Worm (Caenorhabditis elegans) whole organism, L4 larva: ENCODE measurements around the gene sli-1.

Source experiments
- D1046.2 ChIP-seq: fragments of 200-800 bp; sonication (Bioruptor generic); IDR thresholded peaks from 2 replicates; pipeline ENCODE4 v1.3.6; 2022; ENCODE audit warnings: missing genetic modification characterization, missing compliant biosample characterization
- F10B5.3 ChIP-seq: sonication (generic microtip); optimal IDR thresholded peaks from 2 replicates; lab custom pipeline; 2016; ENCODE audit warnings: mild to moderate bottlenecking, missing genetic modification characterization, missing compliant biosample characterization
- F26F4.8 ChIP-seq: fragments of 200-800 bp; sonication (Bioruptor generic); conservative IDR thresholded peaks from 2 replicates; pipeline ENCODE4 v1.3.6; 2022; ENCODE audit warnings: missing genetic modification characterization, missing compliant biosample characterization
- T26A8.4 ChIP-seq: fragments of 200-800 bp; sonication (Bioruptor generic); IDR thresholded peaks from 2 replicates; pipeline ENCODE4 v1.3.6; 2022; ENCODE audit warnings: missing genetic modification characterization, missing compliant biosample characterization
- Y105C5A.15 ChIP-seq: fragments of 200-800 bp; sonication (Bioruptor generic); IDR thresholded peaks from 2 replicates; pipeline ENCODE4 v1.3.6; 2022; ENCODE audit warnings: missing genetic modification characterization, missing compliant biosample characterization
- Y75B8A.6 ChIP-seq: fragments of 200-800 bp; sonication (Bioruptor generic); IDR thresholded peaks from 2 replicates; pipeline ENCODE4 v1.3.6; 2022; ENCODE audit warnings: missing genetic modification reagents, missing genetic modification characterization, missing compliant biosample characterization
- ZK337.2 ChIP-seq: fragments of 200-800 bp; sonication (Bioruptor generic); IDR thresholded peaks from 2 replicates; pipeline ENCODE4 v1.3.6; 2022; ENCODE audit warnings: missing genetic modification reagents, missing genetic modification characterization, missing compliant biosample characterization
- ZK546.5 ChIP-seq, 2 experiments: sonication (generic microtip); optimal IDR thresholded peaks; 2 replicates each; lab custom pipeline; 2017; ENCODE audit warnings: missing biosample characterization in 2 of 2, missing genetic modification characterization in 2 of 2
- aha-1 ChIP-seq: fragments of 150-350 bp; peaks from one replicate; lab custom pipeline; 2014; ENCODE audit warnings: missing biosample characterization, missing genetic modification characterization
- aly-2 ChIP-seq: sonication (generic microtip); optimal IDR thresholded peaks from 2 replicates; lab custom pipeline; 2018; ENCODE audit warnings: missing biosample characterization, missing genetic modification characterization
- arid-1 ChIP-seq: fragments of 200-800 bp; sonication (Bioruptor generic); conservative IDR thresholded peaks from 2 replicates; pipeline ENCODE4 v1.3.6; 2022; ENCODE audit warnings: missing genetic modification reagents, missing genetic modification characterization, missing compliant biosample characterization
- ceh-20 ChIP-seq: fragments of 200-800 bp; sonication (Bioruptor generic); IDR thresholded peaks from 2 replicates; pipeline ENCODE4 v1.3.6; 2022; ENCODE audit warnings: missing genetic modification reagents, missing genetic modification characterization, missing compliant biosample characterization
- ceh-82 ChIP-seq: sonication (generic microtip); optimal IDR thresholded peaks from 2 replicates; lab custom pipeline; 2017; ENCODE audit warnings: missing biosample characterization, missing genetic modification characterization
- cey-2 ChIP-seq: sonication (generic microtip); optimal IDR thresholded peaks from 3 replicates; lab custom pipeline; 2017; ENCODE audit warnings: missing genetic modification characterization, mild to moderate bottlenecking, missing compliant biosample characterization, antibody characterized with exemption, borderline replicate concordance; ENCODE audit not compliant: insufficient read depth
- ctbp-1 ChIP-seq: fragments of 200-800 bp; sonication (Bioruptor generic); IDR thresholded peaks from 2 replicates; pipeline ENCODE4 v1.3.6; 2022; ENCODE audit warnings: missing genetic modification reagents, missing genetic modification characterization, missing compliant biosample characterization
- daf-12 ChIP-seq: fragments of 150-350 bp; optimal IDR thresholded peaks from 2 replicates; lab custom pipeline; 2014; ENCODE audit warnings: missing biosample characterization, missing genetic modification reagents, missing genetic modification characterization
- daf-19 ChIP-seq: fragments of 200-800 bp; sonication (Bioruptor generic); conservative IDR thresholded peaks from 2 replicates; pipeline ENCODE4 v1.3.6; 2022; ENCODE audit warnings: missing genetic modification characterization, missing compliant biosample characterization
- daf-8 ChIP-seq: fragments of 200-800 bp; sonication (Bioruptor generic); IDR thresholded peaks from 2 replicates; pipeline ENCODE4 v1.3.6; 2022; ENCODE audit warnings: missing genetic modification characterization, missing compliant biosample characterization
- dmd-8 ChIP-seq: fragments of 200-800 bp; sonication (Bioruptor generic); IDR thresholded peaks from 2 replicates; pipeline ENCODE4 v1.3.6; 2022; ENCODE audit warnings: missing genetic modification characterization, missing compliant biosample characterization
- dmd-9 ChIP-seq: fragments of 200-800 bp; sonication (Bioruptor generic); IDR thresholded peaks from 2 replicates; pipeline ENCODE4 v1.3.6; 2022; ENCODE audit warnings: missing genetic modification reagents, missing genetic modification characterization, missing compliant biosample characterization
- dve-1 ChIP-seq: sonication (generic microtip); optimal IDR thresholded peaks from 2 replicates; lab custom pipeline; 2017; ENCODE audit warnings: antibody characterized with exemption, mild to moderate bottlenecking, missing genetic modification characterization, missing compliant biosample characterization; ENCODE audit not compliant: insufficient read depth
- gei-8 ChIP-seq: fragments of 200-800 bp; sonication (Bioruptor generic); optimal IDR thresholded peaks from 2 replicates; lab custom pipeline; 2018; ENCODE audit warnings: mild to moderate bottlenecking, missing genetic modification characterization, missing compliant biosample characterization
- hlh-11 ChIP-seq: fragments of 200-800 bp; sonication (Bioruptor generic); optimal IDR thresholded peaks from 2 replicates; lab custom pipeline; 2018; ENCODE audit warnings: mild to moderate bottlenecking, missing genetic modification characterization, missing compliant biosample characterization
- hlh-30 ChIP-seq: sonication (generic microtip); optimal IDR thresholded peaks from 2 replicates; lab custom pipeline; 2017; ENCODE audit warnings: antibody characterized with exemption, mild to moderate bottlenecking, missing genetic modification characterization, missing compliant biosample characterization; ENCODE audit not compliant: insufficient read depth
- lin-1 ChIP-seq: fragments of 200-800 bp; sonication (Bioruptor generic); IDR thresholded peaks from 2 replicates; pipeline ENCODE4 v1.3.6; 2022; ENCODE audit warnings: missing genetic modification reagents, missing genetic modification characterization, missing compliant biosample characterization
- lin-13 ChIP-seq: fragments of 150-350 bp; optimal IDR thresholded peaks from 2 replicates; lab custom pipeline; 2014; ENCODE audit warnings: missing biosample characterization, missing genetic modification reagents, missing genetic modification characterization
- lin-29 ChIP-seq: fragments of 200-800 bp; sonication (Bioruptor generic); IDR thresholded peaks from 2 replicates; pipeline ENCODE4 v1.3.6; 2022; ENCODE audit warnings: missing genetic modification reagents, missing genetic modification characterization, missing compliant biosample characterization
- lin-38 ChIP-seq: fragments of 200-800 bp; sonication (Bioruptor generic); IDR thresholded peaks from 2 replicates; pipeline ENCODE4 v1.3.6; 2022; ENCODE audit warnings: missing genetic modification reagents, missing genetic modification characterization, missing compliant biosample characterization
- lsy-2 ChIP-seq, 2 experiments: fragments of 150-350 bp in 1 of 2; sonication (generic microtip) in 1 of 2; optimal IDR thresholded peaks; 2 replicates each; lab custom pipeline; 2014 to 2017; ENCODE audit warnings: missing biosample characterization in 2 of 2, missing genetic modification characterization in 2 of 2
- madf-5 ChIP-seq, 2 experiments: fragments of 200-800 bp; sonication (Bioruptor generic); IDR thresholded peaks; 2 replicates each; pipeline ENCODE4 v1.3.6; 2022; ENCODE audit warnings: missing compliant biosample characterization in 2 of 2, missing genetic modification characterization in 2 of 2
- mep-1 ChIP-seq: fragments of 150-350 bp; sonication (generic microtip); optimal IDR thresholded peaks from 3 replicates; lab custom pipeline; 2014; ENCODE audit warnings: missing biosample characterization, missing genetic modification characterization
- mes-2 ChIP-seq: sonication (generic microtip); optimal IDR thresholded peaks from 2 replicates; lab custom pipeline; 2016; ENCODE audit warnings: missing genotype, mild to moderate bottlenecking, missing genetic modification characterization, missing compliant biosample characterization; ENCODE audit not compliant: poor library complexity, severe bottlenecking
- mxl-3 ChIP-seq: fragments of 200-800 bp; sonication (Bioruptor generic); optimal IDR thresholded peaks from 2 replicates; lab custom pipeline; 2018; ENCODE audit warnings: mild to moderate bottlenecking, missing genetic modification characterization, missing compliant biosample characterization
- nhr-102 ChIP-seq: sonication (generic microtip); optimal IDR thresholded peaks from 2 replicates; lab custom pipeline; 2016; ENCODE audit warnings: mild to moderate bottlenecking, missing genetic modification characterization, moderate library complexity, missing compliant biosample characterization
- nhr-11 ChIP-seq: fragments of 150-350 bp; optimal IDR thresholded peaks from 2 replicates; lab custom pipeline; 2014; ENCODE audit warnings: missing biosample characterization, missing genetic modification characterization
- nhr-237 ChIP-seq: sonication (generic microtip); optimal IDR thresholded peaks from 2 replicates; lab custom pipeline; 2017; ENCODE audit warnings: missing biosample characterization, missing genetic modification characterization
- nhr-77 ChIP-seq: fragments of 150-350 bp; optimal IDR thresholded peaks from 2 replicates; lab custom pipeline; 2014; ENCODE audit warnings: missing biosample characterization, missing genetic modification characterization
- pha-4 ChIP-seq, 2 experiments: fragments of 150-350 bp in 1 of 2; fragments of 200-800 bp in 1 of 2; sonication (Bioruptor generic) in 1 of 2; IDR thresholded peaks in 1 of 2; optimal IDR thresholded peaks in 1 of 2; 2 replicates each; pipeline versions ENCODE4 v1.3.6 to Lab custom; 2014 to 2022; ENCODE audit warnings: missing genetic modification characterization in 2 of 2, missing genetic modification reagents in 2 of 2, missing biosample characterization in 1 of 2, missing compliant biosample characterization in 1 of 2
- pqm-1 ChIP-seq: sonication (generic microtip); optimal IDR thresholded peaks from 2 replicates; lab custom pipeline; 2017; ENCODE audit warnings: missing biosample characterization, missing genetic modification characterization
- rbr-2 ChIP-seq: sonication (generic microtip); optimal IDR thresholded peaks from 2 replicates; lab custom pipeline; 2016; ENCODE audit warnings: missing genotype, missing genetic modification characterization, missing compliant biosample characterization
- saeg-2 ChIP-seq: fragments of 200-800 bp; sonication (Bioruptor generic); IDR thresholded peaks from 2 replicates; pipeline ENCODE4 v1.3.6; 2022; ENCODE audit warnings: missing genetic modification reagents, missing genetic modification characterization, missing compliant biosample characterization
- set-16 ChIP-seq: fragments of 200-800 bp; sonication (Bioruptor generic); IDR thresholded peaks from 2 replicates; pipeline ENCODE4 v1.3.6; 2022; ENCODE audit warnings: missing genetic modification reagents, missing genetic modification characterization, missing compliant biosample characterization
- skn-1 ChIP-seq: fragments of 150-350 bp; optimal IDR thresholded peaks from 2 replicates; lab custom pipeline; 2014; ENCODE audit warnings: missing biosample characterization, missing genetic modification characterization
- snpc-1.2 ChIP-seq: fragments of 200-800 bp; sonication (Bioruptor generic); IDR thresholded peaks from 2 replicates; pipeline ENCODE4 v1.3.6; 2022; ENCODE audit warnings: missing genetic modification reagents, missing genetic modification characterization, missing compliant biosample characterization
- unc-39 ChIP-seq: sonication (generic microtip); optimal IDR thresholded peaks from 2 replicates; lab custom pipeline; 2017; ENCODE audit warnings: missing biosample characterization, missing genetic modification characterization
- zip-2 ChIP-seq: fragments of 150-350 bp; optimal IDR thresholded peaks from 2 replicates; lab custom pipeline; 2014; ENCODE audit warnings: missing biosample characterization, missing genetic modification characterization
- ztf-7 ChIP-seq: fragments of 150-350 bp; optimal IDR thresholded peaks from 2 replicates; lab custom pipeline; 2014; ENCODE audit warnings: missing biosample characterization, missing genetic modification characterization

The sli-1 gene

DNA sequence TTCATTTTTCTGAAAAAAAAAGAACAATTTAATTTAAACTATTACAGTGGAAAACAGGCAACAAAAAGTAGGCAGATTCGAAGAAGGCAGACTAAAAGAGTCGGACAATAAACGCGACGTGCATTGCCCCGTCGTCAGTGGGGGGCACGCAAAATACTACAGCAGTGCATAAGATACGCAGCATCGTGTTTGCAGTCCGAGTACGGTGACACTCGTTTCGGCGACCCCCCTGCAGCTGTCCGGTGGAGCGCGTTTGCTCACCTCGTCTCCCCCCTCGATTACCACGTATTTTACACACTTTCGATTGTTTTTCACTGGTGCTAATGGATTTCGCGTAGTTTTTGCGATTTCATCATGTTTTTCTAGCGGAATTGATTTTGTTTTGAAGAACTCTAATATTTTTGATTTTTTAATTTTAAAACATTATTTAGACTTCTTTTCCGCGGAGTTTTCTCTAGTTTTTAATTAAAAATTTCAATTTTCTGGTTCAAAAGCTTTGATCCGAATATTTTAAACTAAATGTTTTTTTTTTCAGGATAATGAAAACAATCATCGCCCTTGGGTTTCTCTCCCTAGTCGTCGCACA, 42.4 kb upstream of the sli-1 start, which contains the start of the genes trap-2 and ile-2 (continued):
- TF ChIP-seq lin-29 (GFP tag; lab: Robert Waterston, UW) (peak; percentile 77), Y75B8A.6 (GFP tag; lab: Robert Waterston, UW) (peak; percentile 65; the same call in 1 of the 2 replicates), skn-1 (tag; lab: Kevin White, UChicago) (no peak), nhr-11 (peak; percentile 94), ztf-7 (tag; lab: Kevin White, UChicago) (peak; percentile 72), daf-12 (no peak), D1046.2 (GFP tag; lab: Robert Waterston, UW) (peak; percentile 99), arid-1 (GFP tag; lab: Robert Waterston, UW) (peak; percentile 91), T26A8.4 (GFP tag; lab: Robert Waterston, UW) (peak; percentile 89), set-16 (GFP tag; lab: Robert Waterston, UW) (peak; percentile 80), aly-2 (tag; lab: Kevin White, UChicago) (no peak), madf-5 (GFP tag; IDR thresholded peaks at IDR 0.05; lab: Robert Waterston, UW) (0 out of 4 replicates have a peak, but pooled peaks of 1 of the 2 experiments have one; percentile 41), ZK546.5 (tag; optimal IDR thresholded peaks at IDR 0.05; lab: Kevin White, UChicago) (peak in 1 of 2 experiments; percentile 82), lsy-2 (tag; optimal IDR thresholded peaks at IDR 0.05; lab: Kevin White, UChicago) (peak; percentile 92 to 98), hlh-30 (peak; percentile 90), nhr-102 (tag; lab: Kevin White, UChicago) (peak; percentile 94), pha-4 (GFP tag; IDR thresholded peaks at IDR 0.05; lab: Robert Waterston, UW) (peak; percentile 82), pha-4 (tag; optimal IDR thresholded peaks at IDR 0.05; lab: Kevin White, UChicago) (no peak), ctbp-1 (GFP tag; lab: Robert Waterston, UW) (peak; percentile 80), hlh-11 (tag; lab: Kevin White, UChicago) (peak; percentile 98), rbr-2 (tag; lab: Kevin White, UChicago) (peak; percentile 97), ceh-20 (GFP tag; lab: Robert Waterston, UW) (peak; percentile 79), dve-1 (peak; percentile 93), gei-8 (GFP tag; lab: Kevin White, UChicago) (no peak), pqm-1 (tag; lab: Kevin White, UChicago) (peak; percentile 71), lin-1 (GFP tag; lab: Robert Waterston, UW) (peak; percentile 91), F10B5.3 (tag; lab: Kevin White, UChicago) (peak; percentile 72), dmd-8 (GFP tag; lab: Robert Waterston, UW) (no peak), nhr-237 (tag; lab: Kevin White, UChicago) (no peak), snpc-1.2 (GFP tag; lab: Robert Waterston, UW) (peak; percentile 47; the same call in 1 of the 2 replicates), mep-1 (tag; lab: Kevin White, UChicago) (peak; percentile 97), nhr-77 (tag; lab: Kevin White, UChicago) (peak; percentile 80), lin-38 (GFP tag; lab: Robert Waterston, UW) (peak; percentile 99), ZK337.2 (GFP tag; lab: Robert Waterston, UW) (no peak), mxl-3 (GFP tag; lab: Kevin White, UChicago) (peak; percentile 99)

DNA sequence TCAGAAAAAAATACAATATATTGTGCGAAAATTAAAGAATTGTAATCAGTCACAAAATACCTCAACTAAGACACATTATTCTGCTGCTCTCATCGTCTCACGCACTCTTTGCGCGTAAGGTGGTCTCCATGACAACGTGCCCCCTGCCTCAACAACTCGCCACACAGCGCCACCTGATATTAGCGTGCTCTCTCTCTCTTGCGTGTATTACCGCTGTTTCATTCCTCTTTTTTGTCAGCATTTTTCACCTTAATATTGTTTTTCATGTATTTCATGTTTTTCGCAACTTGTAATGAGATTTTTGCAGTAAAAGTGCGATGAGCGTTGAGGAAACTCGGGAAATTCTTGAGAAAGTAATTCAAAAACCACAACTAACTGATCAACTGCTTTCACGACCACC, 37.7 kb upstream of the sli-1 start, which contains the start of gene dyf-11:
TSS of gene dyf-11 (plus strand) at position 301 of the 400 bp plus-strand sequence.
- TF ChIP-seq aha-1 (tag; lab: Kevin White, UChicago) (peak; percentile 39), Y105C5A.15 (no peak)
- TF ChIP-seq, all 104 proteins: peak for 1

- peak; percentile 25 for TF ChIP-seq mes-2 (tag; lab: Kevin White, UChicago)
- TF ChIP-seq lsy-2 (tag; optimal IDR thresholded peaks at IDR 0.05; lab: Kevin White, UChicago) = peak in 1 of 2 experiments; percentile 50
- no peak for TF ChIP-seq dmd-9 (GFP tag; lab: Robert Waterston, UW)
- no peak for TF ChIP-seq lin-13 (GFP tag; lab: Kevin White, UChicago)
- TF ChIP-seq daf-8 (GFP tag; lab: Robert Waterston, UW) = no peak
- TF ChIP-seq F26F4.8 (GFP tag; lab: Robert Waterston, UW) = no peak
- TF ChIP-seq daf-19 (GFP tag; lab: Robert Waterston, UW) = no peak
- no peak for TF ChIP-seq skn-1 (tag; lab: Kevin White, UChicago)
- TF ChIP-seq unc-39 (tag; lab: Kevin White, UChicago) = no peak
- peak; percentile 39 for TF ChIP-seq hlh-30
- TF ChIP-seq cey-2 (tag; lab: Kevin White, UChicago) = no peak
- no peak for TF ChIP-seq saeg-2 (GFP tag; lab: Robert Waterston, UW)
- TF ChIP-seq ztf-7 (tag; lab: Kevin White, UChicago) = no peak
- TF ChIP-seq zip-2 (tag; lab: Kevin White, UChicago) = no peak
- no peak for TF ChIP-seq ceh-82 (tag; lab: Kevin White, UChicago)
These were observed 34.8 kb upstream of the sli-1 start for ce11 chrX:760579-760978.
